Fruit fly (Drosophila melanogaster) whole organism, embryonic: Measurements from ENCODE around the gene CG10943.

Experiments
- CG10543 ChIP-seq: fragments of 200-800 bp; sonication (Bioruptor generic); optimal IDR thresholded peaks from 3 replicates; lab custom pipeline; 2017; ENCODE audit warnings: missing biosample characterization, mild to moderate bottlenecking, missing genetic modification characterization, moderate library complexity
- CG4854 ChIP-seq: fragments of 200-800 bp; sonication (Bioruptor generic); optimal IDR thresholded peaks from 2 replicates; lab custom pipeline; 2016; ENCODE audit warnings: missing biosample characterization, missing genetic modification characterization, inconsistent platforms

DNA sequence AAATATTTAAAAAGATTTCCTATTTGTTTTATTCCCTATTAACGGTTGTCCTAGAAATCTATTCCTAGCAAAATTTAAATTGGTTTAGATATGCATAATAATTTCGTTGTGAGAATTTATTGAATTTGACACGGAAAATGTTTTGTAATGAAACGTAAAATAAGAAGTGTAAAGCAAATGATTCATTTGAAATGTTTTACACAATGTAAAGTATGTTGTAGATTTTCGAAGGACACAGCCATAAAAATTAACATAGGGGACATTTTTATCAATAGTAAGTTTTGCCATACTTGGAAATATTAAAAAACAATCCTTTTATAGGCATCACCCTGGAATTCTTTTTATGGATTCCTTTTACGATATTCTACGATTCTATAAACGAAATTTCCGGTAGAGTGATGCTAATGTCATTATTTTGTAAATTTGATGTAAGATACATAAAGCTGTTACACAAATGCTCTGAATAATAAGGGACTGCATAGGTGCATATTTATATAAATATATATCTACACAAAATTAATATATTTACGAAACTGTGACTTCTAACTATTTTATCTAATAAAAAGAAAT, 5.1 kb downstream of the CG10943 start:
- TF ChIP-seq CG4854 (GFP tag; lab: Kevin White, UChicago) (no peak), CG10543 (GFP tag; lab: Kevin White, UChicago) (no peak)
